Worm (Caenorhabditis elegans) whole organism, dauer: ENCODE data around the gene F08D12.12.

Source experiments
- unc-62 ChIP-seq: sonication (generic microtip); optimal IDR thresholded peaks from 2 replicates; lab custom pipeline; 2017; ENCODE audit warnings: missing biosample characterization, missing genetic modification reagents, missing genetic modification characterization

Gene F08D12.12

DNA sequence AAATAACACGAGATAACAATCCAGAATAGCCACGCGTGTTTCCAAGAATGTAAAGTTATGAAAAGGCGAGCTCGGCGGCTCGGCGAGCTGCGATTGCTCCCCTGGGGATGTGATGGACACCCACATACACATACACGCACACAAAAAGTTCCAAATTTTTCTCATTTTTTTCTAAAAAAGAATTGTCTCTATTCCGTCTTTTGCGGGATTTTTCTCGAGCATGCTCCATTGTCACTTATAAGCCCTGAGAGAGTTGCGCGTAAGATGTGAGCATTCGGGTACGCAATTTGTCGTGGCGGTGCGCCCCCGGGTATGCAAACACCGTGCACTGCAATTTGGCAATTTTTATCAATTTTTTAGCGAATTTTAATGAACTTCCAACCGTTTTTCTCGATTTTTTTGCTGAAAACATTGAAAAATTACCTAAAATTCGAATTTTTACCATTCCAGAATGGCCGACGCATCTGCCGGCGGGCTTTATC, at the start of gene F08D12.12, which contains the start of gene srpa-72:
TSS of gene F08D12.12 (minus strand) at position 51 of the 482 bp plus-strand sequence.
TSS of gene srpa-72 (plus strand) at position 451 of the 482 bp plus-strand sequence.
- TF ChIP-seq unc-62 (GFP tag; lab: Kevin White, UChicago) = no peak

ce11 chrII:2834105-2834504, 47.2 kb upstream of the F08D12.12 start:
- no peak for TF ChIP-seq unc-62 (GFP tag; lab: Kevin White, UChicago)

DNA sequence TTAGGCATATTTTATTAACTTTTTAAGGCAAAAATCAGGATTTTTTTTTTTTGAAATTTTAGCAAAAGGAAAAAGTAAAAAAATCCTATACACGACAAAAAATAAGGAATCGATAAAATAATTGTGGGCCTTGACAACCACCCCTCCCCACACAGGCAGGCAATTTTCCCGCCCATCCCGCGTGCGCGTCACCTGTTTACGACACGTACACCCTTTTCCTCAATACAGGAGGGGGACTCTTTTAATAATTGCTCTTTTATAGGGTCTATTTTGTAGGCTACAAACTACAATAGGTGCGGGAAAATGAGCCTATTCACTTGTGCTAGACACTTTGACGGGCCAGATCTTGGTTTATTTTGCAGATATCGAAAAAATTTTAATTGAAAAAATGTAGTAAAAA, 45.7 kb upstream of the F08D12.12 start:
- TF ChIP-seq unc-62 (GFP tag; lab: Kevin White, UChicago) = no peak

DNA sequence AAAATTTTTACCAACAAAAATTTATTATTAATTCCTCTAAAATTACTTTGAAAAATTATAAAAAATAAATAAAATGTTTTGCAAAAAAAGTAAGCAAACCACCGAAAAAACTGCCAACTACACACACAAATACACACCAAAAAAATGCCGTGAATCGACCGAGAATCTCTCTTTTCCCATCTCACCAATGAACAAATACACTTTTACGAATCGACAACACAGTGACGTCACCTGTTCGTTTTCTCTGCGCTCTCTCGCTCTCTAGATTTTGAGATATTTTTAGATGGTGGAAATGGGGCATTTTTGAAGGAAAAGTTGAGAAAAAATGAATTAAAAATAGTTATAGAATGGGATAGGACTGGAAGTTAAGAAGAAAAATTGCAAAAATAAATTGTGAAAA, 45.2 kb upstream of the F08D12.12 start:
- TF ChIP-seq unc-62 (GFP tag; lab: Kevin White, UChicago) = no peak

DNA sequence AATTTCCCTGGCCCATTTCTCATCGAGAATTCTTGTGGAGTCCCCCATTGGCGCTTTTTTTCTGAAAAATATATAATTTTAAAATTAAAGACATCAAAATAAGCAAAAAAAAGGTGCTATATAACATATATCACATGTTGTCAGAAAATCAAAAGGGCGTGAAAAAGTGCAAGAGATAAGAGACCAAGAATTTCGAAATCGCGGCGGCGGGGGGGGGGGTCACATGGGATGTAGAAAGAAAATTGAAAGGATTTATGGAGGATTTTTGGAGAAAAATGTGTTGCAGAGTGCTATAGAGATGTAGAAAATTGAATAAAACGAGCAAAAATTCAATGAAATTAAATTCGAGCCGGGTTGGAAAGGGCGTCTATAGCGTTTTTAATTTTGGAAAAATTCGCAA, 44.3 kb upstream of the F08D12.12 start, which contains the start of gene K12H6.6:
TSS of gene K12H6.6 (minus strand) at position 61 of the 400 bp plus-strand sequence.
- TF ChIP-seq unc-62 (GFP tag; lab: Kevin White, UChicago) = no peak

ce11 chrII:2830144-2830543, 43.3 kb upstream of the F08D12.12 start:
- TF ChIP-seq unc-62 (GFP tag; lab: Kevin White, UChicago) = no peak

- no peak for TF ChIP-seq unc-62 (GFP tag; lab: Kevin White, UChicago)
Measured at ce11 chrII:2829482-2829881, 42.6 kb upstream of the F08D12.12 start.

- no peak for TF ChIP-seq unc-62 (GFP tag; lab: Kevin White, UChicago)
Measured at ce11 chrII:2827859-2828403, 41.0 kb upstream of the F08D12.12 start, which contains the start of gene K12H6.8. TSS of gene K12H6.8 (plus strand) at chrII:2827896.

- TF ChIP-seq unc-62 (GFP tag; lab: Kevin White, UChicago) = no peak
Measured at ce11 chrII:2826073-2826472, 39.2 kb upstream of the F08D12.12 start, which contains the start of gene K12H6.5. TSS of gene K12H6.5 (minus strand) at chrII:2826173.

DNA sequence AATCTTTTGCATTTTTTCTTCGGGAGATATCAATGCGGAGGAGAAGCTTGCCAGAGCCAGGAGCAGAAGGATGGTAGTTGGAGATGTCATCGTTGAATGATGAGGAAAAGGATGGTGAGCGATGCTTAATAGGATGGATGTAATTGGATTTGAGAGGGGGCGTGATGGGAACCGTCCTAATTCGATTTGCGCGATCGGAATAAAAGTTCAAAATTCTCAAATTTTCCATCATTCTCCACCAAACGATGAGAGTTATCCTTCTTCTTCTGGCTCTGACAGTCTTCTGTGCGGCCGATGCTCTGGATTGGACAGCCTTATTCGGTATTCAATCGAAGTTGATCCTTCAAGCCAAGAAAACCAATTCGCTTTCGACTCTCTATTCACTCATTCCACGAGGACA, 37.3 kb upstream of the F08D12.12 start, which contains the start of the genes K12H6.4 and K12H6.9:
TSS of gene K12H6.4 (minus strand) at position 101 of the 400 bp plus-strand sequence.
TSS of gene K12H6.9 (plus strand) at position 236 of the 400 bp plus-strand sequence.
- no peak for TF ChIP-seq unc-62 (GFP tag; lab: Kevin White, UChicago)

ce11 chrII:2822435-2822920, 35.6 kb upstream of the F08D12.12 start, which contains the start of the genes fut-4 and K12H6.10:
TSS of gene fut-4 (minus strand) at chrII:2822535.
TSS of gene K12H6.10 (plus strand) at chrII:2822870.
- no peak for TF ChIP-seq unc-62 (GFP tag; lab: Kevin White, UChicago)

DNA sequence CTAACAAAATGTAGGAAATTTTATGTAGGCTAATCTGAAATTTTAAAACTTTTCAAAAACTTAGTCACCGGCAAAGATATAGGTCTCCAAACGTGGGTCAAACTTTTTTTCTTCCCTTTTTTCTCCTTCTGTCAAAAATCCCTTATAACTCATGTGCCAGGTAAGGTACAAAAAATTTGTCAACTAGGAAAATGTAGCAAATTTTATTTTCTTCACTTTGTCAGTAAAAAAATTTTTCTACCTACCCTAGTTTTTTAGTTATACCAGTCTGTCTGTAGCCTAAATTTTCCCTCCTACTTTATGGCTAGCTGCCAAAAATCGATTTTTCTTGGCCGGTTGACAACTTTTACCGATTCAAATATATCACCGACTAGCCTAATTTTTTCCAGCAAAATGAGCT, 29.8 kb upstream of the F08D12.12 start, which contains the start of gene set-13:
TSS of gene set-13 (plus strand) at position 301 of the 400 bp plus-strand sequence.
- TF ChIP-seq unc-62 (GFP tag; lab: Kevin White, UChicago) = no peak

ce11 chrII:2815444-2815843, 28.6 kb upstream of the F08D12.12 start, which contains the start of gene K12H6.2:
TSS of gene K12H6.2 (minus strand) at chrII:2815544.
- no peak for TF ChIP-seq unc-62 (GFP tag; lab: Kevin White, UChicago)

DNA sequence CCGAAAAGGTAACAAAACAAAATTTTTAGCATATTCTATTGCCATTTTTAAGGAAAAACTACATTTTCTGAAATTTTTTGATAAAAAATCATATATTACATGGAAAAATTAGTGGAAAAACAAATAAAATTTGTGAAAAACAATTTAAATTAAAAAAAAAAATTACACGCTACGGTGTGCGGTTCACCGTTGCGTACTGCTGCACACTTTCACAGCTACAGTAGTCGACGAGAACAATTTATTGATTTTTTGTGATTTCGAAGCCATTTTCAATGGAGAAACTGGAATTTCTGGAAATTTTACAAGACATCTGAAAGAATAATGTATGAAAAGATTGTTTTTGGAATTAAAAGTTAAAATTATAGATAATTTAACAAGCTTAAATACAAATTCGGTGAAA, 28.1 kb upstream of the F08D12.12 start:
- no peak for TF ChIP-seq unc-62 (GFP tag; lab: Kevin White, UChicago)

DNA sequence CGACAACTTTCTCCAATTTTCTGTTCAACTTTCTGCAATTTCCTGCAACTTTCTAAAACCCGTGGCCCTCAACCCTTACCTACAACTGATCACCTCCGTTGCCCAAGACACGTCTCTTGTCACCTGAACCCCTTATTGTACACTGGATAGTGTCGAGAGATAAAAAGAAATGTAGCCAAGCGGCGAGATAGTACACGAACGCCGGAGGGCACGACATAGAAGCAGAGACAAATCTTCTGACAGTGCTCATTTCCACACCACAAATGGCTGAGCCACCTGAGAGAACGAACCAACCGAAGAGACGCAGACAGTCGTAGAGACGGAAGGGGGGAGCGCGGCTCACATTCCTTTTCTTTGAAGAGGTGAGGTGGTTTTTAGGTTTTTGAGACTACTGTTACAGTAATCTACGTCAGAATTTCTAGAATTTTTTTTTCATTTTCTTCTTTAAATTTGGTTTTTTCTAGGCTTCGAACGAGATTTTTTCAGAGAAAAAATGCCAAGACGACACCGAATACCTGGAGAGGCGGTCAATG, 20.9 kb upstream of the F08D12.12 start, which contains the start of gene K12H6.12:
TSS of gene K12H6.12 (plus strand) at position 483 of the 533 bp plus-strand sequence.
- TF ChIP-seq unc-62 (GFP tag; lab: Kevin White, UChicago) = no peak

DNA sequence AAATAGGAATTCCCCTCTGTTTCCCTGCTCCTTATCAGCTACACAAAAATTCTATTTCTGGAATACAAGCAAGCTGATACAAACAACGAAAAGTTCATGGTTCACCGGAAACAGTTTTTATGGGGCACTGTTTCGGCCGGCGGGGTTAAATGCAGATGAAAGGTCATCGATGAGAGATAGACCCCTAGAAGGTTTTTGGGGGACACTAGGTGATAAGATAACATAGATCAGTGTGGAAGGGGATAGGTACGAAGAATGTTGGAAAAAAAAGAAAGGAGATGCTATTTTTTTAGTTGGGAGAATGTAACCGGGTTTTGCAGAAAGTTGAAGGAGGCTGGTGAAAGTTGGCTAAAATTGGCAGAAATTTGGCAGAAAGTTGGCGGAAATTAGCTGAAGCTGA, 18.7 kb upstream of the F08D12.12 start:
- no peak for TF ChIP-seq unc-62 (GFP tag; lab: Kevin White, UChicago)
